Fruit fly (Drosophila melanogaster) S2 (cell line): Measurements from ENCODE around the gene CG43679.

Experiments
- CG8478 ChIP-seq: fragments of >200 bp; optimal IDR thresholded peaks from 2 replicates; lab custom pipeline; 2018
- CTCF ChIP-seq, 2 experiments: fragments of >200 bp; optimal IDR thresholded peaks; 2 replicates each; lab custom pipeline; 2018

The CG43679 gene

dm6 chr3L:15009681-15010080, 41.5 kb downstream of the CG43679 start:
- TF ChIP-seq CTCF (optimal IDR thresholded peaks at IDR 0.05; lab: Kevin White, UChicago), result no peak

- no peak for TF ChIP-seq CTCF (optimal IDR thresholded peaks at IDR 0.05; lab: Kevin White, UChicago)
- no peak for TF ChIP-seq CG8478 (lab: Kevin White, UChicago)
Observed at dm6 chr3L:15007271-15007948, 43.8 kb downstream of the CG43679 start.

- TF ChIP-seq CTCF (optimal IDR thresholded peaks at IDR 0.05; lab: Kevin White, UChicago) (no peak), CG8478 (lab: Kevin White, UChicago) (no peak)
Observed at dm6 chr3L:15006825-15007224, 44.4 kb downstream of the CG43679 start.

- TF ChIP-seq CTCF (optimal IDR thresholded peaks at IDR 0.05; lab: Kevin White, UChicago) (no peak), CG8478 (lab: Kevin White, UChicago) (no peak)
Observed at dm6 chr3L:15005774-15006173, 45.5 kb downstream of the CG43679 start.

dm6 chr3L:15005085-15005484, 46.1 kb downstream of the CG43679 start:
- TF ChIP-seq CTCF (optimal IDR thresholded peaks at IDR 0.05; lab: Kevin White, UChicago), result no peak
- TF ChIP-seq CG8478 (lab: Kevin White, UChicago), result no peak
